Fruit fly (Drosophila melanogaster): ENCODE results near the gene Ets21C.

The Ets21C gene

DNA sequence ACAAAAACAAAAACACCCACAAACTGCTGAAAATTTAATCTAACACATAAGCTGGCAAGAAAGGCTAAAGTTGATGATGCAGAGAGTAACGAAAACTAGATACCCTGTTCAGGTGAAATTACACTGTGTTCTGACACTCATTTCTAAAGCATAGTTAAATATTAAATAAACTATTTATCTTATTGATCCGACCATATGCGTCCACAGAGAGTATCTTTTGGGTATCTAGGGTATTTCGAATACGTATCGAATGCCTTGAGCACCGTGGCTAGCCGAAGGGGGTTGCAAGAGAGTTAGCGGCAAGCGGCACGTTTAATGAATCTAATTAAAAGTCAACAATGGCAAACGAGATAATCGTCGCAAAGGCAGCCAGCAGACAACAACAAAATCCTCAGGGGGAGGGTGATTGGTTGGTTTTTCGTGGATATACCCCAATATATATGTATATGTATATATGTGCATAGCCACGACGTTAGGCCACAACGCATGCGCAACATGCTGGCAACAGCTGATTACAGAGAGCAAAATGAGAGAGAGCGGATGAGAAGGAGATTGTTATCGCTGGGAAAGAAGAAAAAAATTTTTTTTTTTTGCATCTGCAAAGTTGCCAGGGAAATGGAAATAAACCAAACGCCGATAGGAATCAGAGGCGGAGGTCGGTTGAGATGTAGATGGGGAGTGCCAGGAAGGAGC lies 30.6 kb downstream of the Ets21C start (continued):
- TF ChIP-seq CG11456 (GFP tag; IDR thresholded peaks at IDR 0.05) (peak; percentile 74), dmrt11E (tag; optimal IDR thresholded peaks at IDR 0.05) (peak; percentile 90), pan (optimal IDR thresholded peaks at IDR 0.05) (peak in 1 of 2 experiments; percentile 72), pan (GFP tag; optimal IDR thresholded peaks at IDR 0.05 in 1 of 2, IDR thresholded peaks at IDR 0.05 in 1 of 2) (peak; percentile 44 to 93), CG2199 (GFP tag; IDR thresholded peaks at IDR 0.05) (peak; percentile 91), ftz-f1 (GFP tag; optimal IDR thresholded peaks at IDR 0.05) (no peak), dati (GFP tag; IDR thresholded peaks at IDR 0.05) (peak; percentile 64; the same call in 1 of the 2 replicates), cato (GFP tag; optimal IDR thresholded peaks at IDR 0.05; ENCODE audit: borderline replicate concordance) (peak; percentile 41), CG13424 (tag; optimal IDR thresholded peaks at IDR 0.05) (peak; percentile 56), pfk (GFP tag; optimal IDR thresholded peaks at IDR 0.05) (no peak), CG7987 (GFP tag; optimal IDR thresholded peaks at IDR 0.05) (peak; percentile 60), luna (GFP tag; optimal IDR thresholded peaks at IDR 0.05) (no peak), Fer2 (tag; optimal IDR thresholded peaks at IDR 0.05) (no peak), YL-1 (GFP tag; optimal IDR thresholded peaks at IDR 0.05) (peak; percentile 20), CG9876 (GFP tag; optimal IDR thresholded peaks at IDR 0.05) (no peak), bbx (GFP tag; IDR thresholded peaks at IDR 0.05; ENCODE audit: partially characterized antibody) (no peak), slou (GFP tag; optimal IDR thresholded peaks at IDR 0.05) (no peak), CG11560 (tag; IDR thresholded peaks at IDR 0.05) (no peak), CG10543 (GFP tag; optimal IDR thresholded peaks at IDR 0.05) (no peak), CG10462 (GFP tag; optimal IDR thresholded peaks at IDR 0.05) (peak; percentile 73), pzg (GFP tag; optimal IDR thresholded peaks at IDR 0.05) (no peak), fd3F (GFP tag; optimal IDR thresholded peaks at IDR 0.05) (no peak), Hmr (GFP tag; optimal IDR thresholded peaks at IDR 0.05) (peak; percentile 61), CG6765 (GFP tag; optimal IDR thresholded peaks at IDR 0.05) (no peak), bcd (GFP tag; optimal IDR thresholded peaks at IDR 0.05) (peak; percentile 77), zen (tag; optimal IDR thresholded peaks at IDR 0.05) (peak; percentile 93), lola (GFP tag; optimal IDR thresholded peaks at IDR 0.05) (peak in 1 of 3 experiments; percentile 70), CG4328 (GFP tag; optimal IDR thresholded peaks at IDR 0.05) (no peak), Camta (GFP tag; optimal IDR thresholded peaks at IDR 0.05) (peak; percentile 61), CG18262 (tag; optimal IDR thresholded peaks at IDR 0.05) (peak; percentile 91), CG30403 (GFP tag; optimal IDR thresholded peaks at IDR 0.05) (peak; percentile 73), HLH3B (GFP tag; IDR thresholded peaks at IDR 0.05) (peak; percentile 79), CG15514 (GFP tag; optimal IDR thresholded peaks at IDR 0.05) (peak; percentile 35), aop (GFP tag; IDR thresholded peaks at IDR 0.05) (no peak), Stat92E (GFP tag; optimal IDR thresholded peaks at IDR 0.05) (peak in 1 of 3 experiments; percentile 58), lmd (GFP tag; IDR thresholded peaks at IDR 0.05) (peak; percentile 83), salm (tag; optimal IDR thresholded peaks at IDR 0.05) (peak; percentile 59), E2f2 (GFP tag; IDR thresholded peaks at IDR 0.05) (peak; percentile 61; the same call in 1 of the 2 replicates), Hand (GFP tag; optimal IDR thresholded peaks at IDR 0.05) (no peak), Ravus (GFP tag; IDR thresholded peaks at IDR 0.05) (peak; percentile 28), Jarid2 (GFP tag; optimal IDR thresholded peaks at IDR 0.05) (peak; percentile 61), CG42726 (GFP tag; IDR thresholded peaks at IDR 0.05; ENCODE audit: partially characterized antibody) (no peak), vfl (GFP tag; optimal IDR thresholded peaks at IDR 0.05) (peak; percentile 20), al (GFP tag; IDR thresholded peaks at IDR 0.05) (no peak), CG14667 (GFP tag; IDR thresholded peaks at IDR 0.05) (peak; percentile 74), Nf-YA (GFP tag; IDR thresholded peaks at IDR 0.05) (peak; percentile 44), scrt (GFP tag; optimal IDR thresholded peaks at IDR 0.05) (peak; percentile 65), Aef1 (GFP tag; IDR thresholded peaks at IDR 0.05) (peak; percentile 76), tgo (GFP tag; IDR thresholded peaks at IDR 0.05) (peak; percentile 74)

Measured in whole organism, embryonic.